Fruit fly (Drosophila melanogaster) Kc167 (cell line): ENCODE measurements around the gene comt.

ENCODE experiments used
- Myc ChIP-seq: fragments of >200 bp; optimal IDR thresholded peaks from 2 replicates; lab custom pipeline; 2017; ENCODE audit warnings: missing external identifiers
- Sin3A ChIP-seq: fragments of >200 bp; optimal IDR thresholded peaks from 2 replicates; lab custom pipeline; 2018; ENCODE audit warnings: missing external identifiers
- h ChIP-seq: fragments of >200 bp; optimal IDR thresholded peaks from 3 replicates; lab custom pipeline; 2018; ENCODE audit warnings: missing external identifiers
- insv ChIP-seq: fragments of >200 bp; optimal IDR thresholded peaks from 3 replicates; lab custom pipeline; 2018; ENCODE audit warnings: missing external identifiers
- psq ChIP-seq: fragments of >200 bp; optimal IDR thresholded peaks from 2 replicates; lab custom pipeline; 2017; ENCODE audit warnings: missing external identifiers
- ttk ChIP-seq: sonication (Bioruptor generic); optimal IDR thresholded peaks from 2 replicates; lab custom pipeline; 2017; ENCODE audit warnings: missing external identifiers

The comt gene

dm6 chrX:13227505-13228207 lies 31.2 kb upstream of the comt start:
- no peak for TF ChIP-seq psq
- TF ChIP-seq Myc (lab: Kevin White, UChicago) = no peak
- TF ChIP-seq insv (lab: Kevin White, UChicago) = no peak
- TF ChIP-seq Sin3A (lab: Kevin White, UChicago) = no peak
- TF ChIP-seq h (lab: Kevin White, UChicago) = no peak
- no peak for TF ChIP-seq ttk

- TF ChIP-seq psq = no peak
- no peak for TF ChIP-seq Myc (lab: Kevin White, UChicago)
- TF ChIP-seq Sin3A (lab: Kevin White, UChicago) = no peak
- no peak for TF ChIP-seq h (lab: Kevin White, UChicago)
- TF ChIP-seq insv (lab: Kevin White, UChicago) = no peak
- TF ChIP-seq ttk = no peak
Measured at dm6 chrX:13228208-13228606, 30.6 kb upstream of the comt start.

- no peak for TF ChIP-seq h (lab: Kevin White, UChicago)
- no peak for TF ChIP-seq Myc (lab: Kevin White, UChicago)
- TF ChIP-seq insv (lab: Kevin White, UChicago) = no peak
- TF ChIP-seq ttk = no peak
- TF ChIP-seq Sin3A (lab: Kevin White, UChicago) = no peak
- TF ChIP-seq psq = no peak
Measured at dm6 chrX:13229217-13229616, 29.6 kb upstream of the comt start.

dm6 chrX:13229824-13230223 lies 29.0 kb upstream of the comt start:
- TF ChIP-seq psq = no peak
- TF ChIP-seq insv (lab: Kevin White, UChicago) = no peak

dm6 chrX:13230974-13231373 lies 27.8 kb upstream of the comt start:
- TF ChIP-seq h (lab: Kevin White, UChicago) (no peak), ttk (no peak), Sin3A (lab: Kevin White, UChicago) (no peak), insv (lab: Kevin White, UChicago) (no peak), Myc (lab: Kevin White, UChicago) (no peak), psq (no peak)

- TF ChIP-seq insv (lab: Kevin White, UChicago) (no peak), Myc (lab: Kevin White, UChicago) (no peak), psq (no peak), h (lab: Kevin White, UChicago) (no peak), Sin3A (lab: Kevin White, UChicago) (no peak), ttk (no peak)
Measured at dm6 chrX:13232406-13233195, 26.2 kb upstream of the comt start.

- TF ChIP-seq Sin3A (lab: Kevin White, UChicago) (no peak), Myc (lab: Kevin White, UChicago) (no peak), psq (no peak), insv (lab: Kevin White, UChicago) (no peak), ttk (no peak), h (lab: Kevin White, UChicago) (no peak)
Measured at dm6 chrX:13233811-13234737, 24.7 kb upstream of the comt start.

dm6 chrX:13234738-13235470 lies 23.9 kb upstream of the comt start:
- TF ChIP-seq Myc (lab: Kevin White, UChicago) = no peak
- no peak for TF ChIP-seq psq
- no peak for TF ChIP-seq ttk
- TF ChIP-seq h (lab: Kevin White, UChicago) = no peak
- no peak for TF ChIP-seq Sin3A (lab: Kevin White, UChicago)
- no peak for TF ChIP-seq insv (lab: Kevin White, UChicago)

dm6 chrX:13236516-13237245 lies 22.1 kb upstream of the comt start, which contains the start of gene CG32639:
TSS of gene CG32639 (minus strand) at chrX:13236566.
- TF ChIP-seq psq (no peak), insv (lab: Kevin White, UChicago) (no peak), Sin3A (lab: Kevin White, UChicago) (no peak), Myc (lab: Kevin White, UChicago) (no peak), h (lab: Kevin White, UChicago) (no peak), ttk (no peak)

dm6 chrX:13238294-13238917 lies 20.4 kb upstream of the comt start:
- TF ChIP-seq insv (lab: Kevin White, UChicago) (no peak), Myc (lab: Kevin White, UChicago) (no peak), h (lab: Kevin White, UChicago) (no peak), ttk (no peak), Sin3A (lab: Kevin White, UChicago) (no peak), psq (no peak)
